Fruit fly (Drosophila melanogaster) whole organism, pupa: ENCODE results near the gene Hph.

Source experiments
- CG10348 ChIP-seq: fragments of 200-800 bp; sonication (Bioruptor generic); IDR thresholded peaks from 2 replicates; pipeline ENCODE4 v1.3.6; 2022; ENCODE audit warnings: missing biosample characterization, missing genetic modification characterization
- CG12605 ChIP-seq: fragments of 200-800 bp; sonication (Bioruptor generic); IDR thresholded peaks from 2 replicates; pipeline ENCODE4 v1.3.6; 2022; ENCODE audit warnings: missing biosample characterization, missing genetic modification characterization
- CG13204 ChIP-seq: fragments of 200-800 bp; sonication (Bioruptor generic); optimal IDR thresholded peaks from 2 replicates; lab custom pipeline; 2018; ENCODE audit warnings: missing biosample characterization, mild to moderate bottlenecking, missing genetic modification characterization, moderate library complexity
- CG14655 ChIP-seq: fragments of 200-800 bp; sonication (Bioruptor generic); optimal IDR thresholded peaks from 3 replicates; lab custom pipeline; 2017; ENCODE audit warnings: mild to moderate bottlenecking, missing biosample characterization, missing genetic modification reagents, missing genetic modification characterization
- CG15710 ChIP-seq: fragments of 200-800 bp; sonication (Bioruptor generic); optimal IDR thresholded peaks from 2 replicates; lab custom pipeline; 2018; ENCODE audit warnings: missing biosample characterization, mild to moderate bottlenecking, missing genetic modification characterization, moderate library complexity
- CG17806 ChIP-seq: fragments of 200-800 bp; sonication (Bioruptor generic); optimal IDR thresholded peaks from 2 replicates; lab custom pipeline; 2018; ENCODE audit warnings: missing biosample characterization, mild to moderate bottlenecking, missing genetic modification characterization, moderate library complexity
- CG32121 ChIP-seq: fragments of 200-800 bp; sonication (Bioruptor generic); IDR thresholded peaks from 2 replicates; pipeline ENCODE4 v1.3.6; 2022; ENCODE audit warnings: missing biosample characterization, missing genetic modification characterization
- CG34367 ChIP-seq: fragments of 200-800 bp; sonication (Bioruptor generic); optimal IDR thresholded peaks from 2 replicates; lab custom pipeline; 2018; ENCODE audit warnings: missing biosample characterization, mild to moderate bottlenecking, missing genetic modification characterization
- CG4496 ChIP-seq: fragments of 200-800 bp; sonication (Bioruptor generic); IDR thresholded peaks from 3 replicates; pipeline ENCODE4 v1.3.6; 2022; ENCODE audit warnings: missing biosample characterization, missing genetic modification characterization
- CG8159 ChIP-seq: fragments of 200-800 bp; sonication (Bioruptor generic); optimal IDR thresholded peaks from 3 replicates; lab custom pipeline; 2018; ENCODE audit warnings: missing biosample characterization, mild to moderate bottlenecking, missing genetic modification characterization, moderate library complexity
- CG8301 ChIP-seq: fragments of 200-800 bp; sonication (Bioruptor generic); optimal IDR thresholded peaks from 2 replicates; lab custom pipeline; 2018; ENCODE audit warnings: missing biosample characterization, mild to moderate bottlenecking, missing genetic modification characterization
- CG9948 ChIP-seq: fragments of 200-800 bp; sonication (Bioruptor generic); optimal IDR thresholded peaks from 2 replicates; lab custom pipeline; 2018; ENCODE audit warnings: missing biosample characterization, mild to moderate bottlenecking, missing genetic modification characterization, moderate library complexity
- D1 ChIP-seq: fragments of 200-800 bp; sonication (Bioruptor generic); optimal IDR thresholded peaks from 2 replicates; lab custom pipeline; 2018; ENCODE audit warnings: missing biosample characterization, mild to moderate bottlenecking, missing genetic modification characterization, moderate library complexity
- EcR ChIP-seq: fragments of 200-800 bp; sonication (Bioruptor generic); optimal IDR thresholded peaks from 3 replicates; lab custom pipeline; 2019; ENCODE audit warnings: missing biosample characterization, missing genetic modification characterization, mild to moderate bottlenecking, moderate library complexity, missing genetic modification reagents
- Ets98B ChIP-seq: fragments of 200-800 bp; sonication (Bioruptor generic); IDR thresholded peaks from 2 replicates; pipeline ENCODE4 v1.3.6; 2022; ENCODE audit warnings: missing biosample characterization, missing genetic modification characterization
- Pif1A ChIP-seq: fragments of 200-800 bp; sonication (Bioruptor generic); optimal IDR thresholded peaks from 3 replicates; lab custom pipeline; 2016; ENCODE audit warnings: missing biosample characterization, missing genetic modification characterization
- Pif1B ChIP-seq: fragments of 200-800 bp; sonication (Bioruptor generic); optimal IDR thresholded peaks from 3 replicates; lab custom pipeline; 2016; ENCODE audit warnings: missing biosample characterization, missing genetic modification characterization
- Snoo ChIP-seq: fragments of 200-800 bp; sonication (Bioruptor generic); optimal IDR thresholded peaks from 3 replicates; lab custom pipeline; 2017; ENCODE audit warnings: missing biosample characterization, mild to moderate bottlenecking, missing genetic modification characterization, inconsistent platforms
- fd96Ca ChIP-seq: fragments of 200-800 bp; sonication (Bioruptor generic); IDR thresholded peaks from 3 replicates; pipeline ENCODE4 v1.3.6; 2022; ENCODE audit warnings: missing biosample characterization, missing genetic modification characterization
- gl ChIP-seq: fragments of 200-800 bp; sonication (Bioruptor generic); optimal IDR thresholded peaks from 2 replicates; lab custom pipeline; 2018; ENCODE audit warnings: missing biosample characterization, mild to moderate bottlenecking, missing genetic modification characterization
- rn ChIP-seq: fragments of 200-800 bp; sonication (Bioruptor generic); IDR thresholded peaks from 2 replicates; pipeline ENCODE4 v1.3.6; 2022; ENCODE audit warnings: missing biosample characterization, missing genetic modification characterization

The Hph gene

dm6 chr3R:5250530-5251242, 6.2 kb upstream of the Hph start:
- TF ChIP-seq rn (GFP tag; lab: Robert Waterston, UW): no peak
- peak; percentile 53 for TF ChIP-seq CG15710 (tag; lab: Kevin White, UChicago)
- TF ChIP-seq Pif1A: peak; percentile 78
- TF ChIP-seq fd96Ca: peak; percentile 70; the same call in 2 of the 3 replicates
- peak; percentile 81 for TF ChIP-seq CG4496 (GFP tag; lab: Robert Waterston, UW)
- TF ChIP-seq CG14655 (GFP tag; lab: Kevin White, UChicago): peak; percentile 74
- peak; percentile 26 for TF ChIP-seq Snoo (tag; lab: Kevin White, UChicago)
- TF ChIP-seq CG12605 (GFP tag; lab: Robert Waterston, UW): no peak
- TF ChIP-seq CG10348 (GFP tag; lab: Robert Waterston, UW): no peak
- peak; percentile 69 for TF ChIP-seq Pif1B (GFP tag; lab: Kevin White, UChicago)
- peak; percentile 57 for TF ChIP-seq CG9948 (tag; lab: Kevin White, UChicago)
- TF ChIP-seq EcR (GFP tag; lab: Kevin White, UChicago): peak; percentile 64
- TF ChIP-seq CG32121 (GFP tag; lab: Robert Waterston, UW): peak; percentile 52
- TF ChIP-seq CG13204 (GFP tag; lab: Kevin White, UChicago): no peak
- no peak for TF ChIP-seq gl (tag; lab: Kevin White, UChicago)
- TF ChIP-seq CG34367 (tag; lab: Kevin White, UChicago): peak; percentile 55
- TF ChIP-seq CG17806 (tag; lab: Kevin White, UChicago): peak; percentile 66
- peak; percentile 28 for TF ChIP-seq CG8159 (tag; lab: Kevin White, UChicago)
- TF ChIP-seq D1: no peak
- TF ChIP-seq CG8301: peak; percentile 67
- peak; percentile 76 for TF ChIP-seq Ets98B

- TF ChIP-seq CG8159 (tag; lab: Kevin White, UChicago): peak; percentile 29
- TF ChIP-seq CG14655 (GFP tag; lab: Kevin White, UChicago): no peak
- no peak for TF ChIP-seq CG9948 (tag; lab: Kevin White, UChicago)
- TF ChIP-seq CG15710 (tag; lab: Kevin White, UChicago): no peak
- TF ChIP-seq rn (GFP tag; lab: Robert Waterston, UW): no peak
- TF ChIP-seq Pif1A: no peak
- TF ChIP-seq CG17806 (tag; lab: Kevin White, UChicago): no peak
- TF ChIP-seq EcR (GFP tag; lab: Kevin White, UChicago): peak; percentile 26
- peak; percentile 26; the same call in 1 of the 2 replicates for TF ChIP-seq CG32121 (GFP tag; lab: Robert Waterston, UW)
- peak; percentile 39; the same call in 1 of the 2 replicates for TF ChIP-seq CG12605 (GFP tag; lab: Robert Waterston, UW)
- no peak for TF ChIP-seq Snoo (tag; lab: Kevin White, UChicago)
- peak; percentile 30 for TF ChIP-seq CG13204 (GFP tag; lab: Kevin White, UChicago)
- no peak for TF ChIP-seq gl (tag; lab: Kevin White, UChicago)
- TF ChIP-seq fd96Ca: no peak
- TF ChIP-seq CG34367 (tag; lab: Kevin White, UChicago): no peak
- TF ChIP-seq CG8301: no peak
- TF ChIP-seq CG4496 (GFP tag; lab: Robert Waterston, UW): peak; percentile 57
- TF ChIP-seq Pif1B (GFP tag; lab: Kevin White, UChicago): no peak
- TF ChIP-seq D1: no peak
- TF ChIP-seq Ets98B: peak; percentile 30; the same call in 1 of the 2 replicates
- no peak for TF ChIP-seq CG10348 (GFP tag; lab: Robert Waterston, UW)
Observed at dm6 chr3R:5251243-5251865, 5.5 kb upstream of the Hph start, which contains the start of gene CtsF. Gene CtsF (minus strand): TSS chr3R:5251745.

dm6 chr3R:5252853-5253252, 4.0 kb upstream of the Hph start, which contains the start of gene CG1113:
Gene CG1113 (plus strand): TSS chr3R:5253153.
- TF ChIP-seq CG13204 (GFP tag; lab: Kevin White, UChicago): no peak
- TF ChIP-seq rn (GFP tag; lab: Robert Waterston, UW): no peak
- TF ChIP-seq fd96Ca: no peak
- TF ChIP-seq D1: no peak
- TF ChIP-seq CG8159 (tag; lab: Kevin White, UChicago): no peak
- TF ChIP-seq CG10348 (GFP tag; lab: Robert Waterston, UW): no peak
- TF ChIP-seq CG12605 (GFP tag; lab: Robert Waterston, UW): no peak
- TF ChIP-seq CG4496 (GFP tag; lab: Robert Waterston, UW): no peak
- no peak for TF ChIP-seq Snoo (tag; lab: Kevin White, UChicago)

dm6 chr3R:5257147-5257487, 280 bp downstream of the Hph start:
- TF ChIP-seq CG4496 (GFP tag; lab: Robert Waterston, UW) (peak; percentile 14; the same call in 1 of the 3 replicates), D1 (no peak), CG12605 (GFP tag; lab: Robert Waterston, UW) (no peak)

- TF ChIP-seq CG10348 (GFP tag; lab: Robert Waterston, UW) (no peak), Ets98B (no peak), CG14655 (GFP tag; lab: Kevin White, UChicago) (no peak), D1 (no peak)
Observed at dm6 chr3R:5261262-5261661, 4.4 kb downstream of the Hph start.
